Fruit fly (Drosophila melanogaster) Kc167 (cell line): ENCODE results near the gene Shmt.

Experiments used
- Myc ChIP-seq: fragments of >200 bp; optimal IDR thresholded peaks from 2 replicates; lab custom pipeline; 2017; ENCODE audit warnings: missing external identifiers
- Sin3A ChIP-seq: fragments of >200 bp; optimal IDR thresholded peaks from 2 replicates; lab custom pipeline; 2018; ENCODE audit warnings: missing external identifiers
- h ChIP-seq: fragments of >200 bp; optimal IDR thresholded peaks from 3 replicates; lab custom pipeline; 2018; ENCODE audit warnings: missing external identifiers
- insv ChIP-seq: fragments of >200 bp; optimal IDR thresholded peaks from 3 replicates; lab custom pipeline; 2018; ENCODE audit warnings: missing external identifiers
- psq ChIP-seq: fragments of >200 bp; optimal IDR thresholded peaks from 2 replicates; lab custom pipeline; 2017; ENCODE audit warnings: missing external identifiers
- ttk ChIP-seq: sonication (Bioruptor generic); optimal IDR thresholded peaks from 2 replicates; lab custom pipeline; 2017; ENCODE audit warnings: missing external identifiers

dm6 chrX:5900146-5901093, 16.2 kb downstream of the Shmt start, which contains the start of gene Act5C:
- TF ChIP-seq h (lab: Kevin White, UChicago) (no peak), psq (lab: Kevin White, UChicago) (no peak), Sin3A (lab: Kevin White, UChicago) (no peak), ttk (lab: Kevin White, UChicago) (no peak), Myc (lab: Kevin White, UChicago) (no peak), insv (no peak)
